Worm (Caenorhabditis elegans) whole organism, L2 larva: ENCODE results near the gene ZK177.11.

Experiments
- aly-2 ChIP-seq: fragments of 150-350 bp; optimal IDR thresholded peaks from 2 replicates; lab custom pipeline; 2014; ENCODE audit warnings: missing biosample characterization, missing genetic modification characterization
- blmp-1 ChIP-seq: sonication (generic microtip); optimal IDR thresholded peaks from 2 replicates; lab custom pipeline; 2017; ENCODE audit warnings: missing genetic modification characterization, mild to moderate bottlenecking, missing compliant biosample characterization, antibody characterized with exemption, moderate library complexity; ENCODE audit not compliant: insufficient read depth
- fos-1 ChIP-seq: fragments of 150-350 bp; optimal IDR thresholded peaks from 2 replicates; lab custom pipeline; 2014; ENCODE audit warnings: missing biosample characterization, missing genetic modification characterization
- nhr-11 ChIP-seq: fragments of 150-350 bp; optimal IDR thresholded peaks from 2 replicates; lab custom pipeline; 2014; ENCODE audit warnings: missing biosample characterization, missing genetic modification characterization
- nhr-6 ChIP-seq: fragments of 150-350 bp; optimal IDR thresholded peaks from 2 replicates; lab custom pipeline; 2014; ENCODE audit warnings: missing biosample characterization, missing genetic modification characterization
- skn-1 ChIP-seq: sonication (generic microtip); optimal IDR thresholded peaks from 2 replicates; lab custom pipeline; 2017; ENCODE audit warnings: missing biosample characterization, missing genetic modification characterization

- no peak for TF ChIP-seq blmp-1 (tag; lab: Kevin White, UChicago)
- TF ChIP-seq nhr-11 (tag; lab: Kevin White, UChicago): no peak
- TF ChIP-seq nhr-6: no peak
- no peak for TF ChIP-seq fos-1 (tag; lab: Kevin White, UChicago)
- no peak for TF ChIP-seq skn-1 (tag; lab: Kevin White, UChicago)
- TF ChIP-seq aly-2 (tag; lab: Kevin White, UChicago): no peak
Observed at ce11 chrII:5518910-5519309, 3.8 kb upstream of the ZK177.11 start, which contains the start of gene ZK177.2.
